Worm (Caenorhabditis elegans) whole organism, L3 larva: ENCODE results near the gene F49E11.7.

Experiments used
- ceh-28 ChIP-seq: fragments of 150-350 bp; optimal IDR thresholded peaks from 2 replicates; lab custom pipeline; 2014; ENCODE audit warnings: missing biosample characterization, missing genetic modification reagents, missing genetic modification characterization
- daf-12 ChIP-seq: fragments of 150-350 bp; optimal IDR thresholded peaks from 2 replicates; lab custom pipeline; 2014; ENCODE audit warnings: missing biosample characterization, missing genetic modification reagents, missing genetic modification characterization
- elt-2 ChIP-seq: sonication (generic microtip); optimal IDR thresholded peaks from 2 replicates; lab custom pipeline; 2016; ENCODE audit warnings: missing genetic modification reagents, mild to moderate bottlenecking, missing genetic modification characterization, missing compliant biosample characterization
- fkh-10 ChIP-seq: sonication (generic microtip); optimal IDR thresholded peaks from 2 replicates; lab custom pipeline; 2017; ENCODE audit warnings: missing biosample characterization, missing genetic modification reagents, missing genetic modification characterization
- mdl-1 ChIP-seq: fragments of 150-350 bp; optimal IDR thresholded peaks from 2 replicates; lab custom pipeline; 2014; ENCODE audit warnings: missing biosample characterization, missing genetic modification characterization
- nhr-12 ChIP-seq: fragments of 150-350 bp; optimal IDR thresholded peaks from 2 replicates; lab custom pipeline; 2014; ENCODE audit warnings: missing biosample characterization, missing genetic modification characterization
- nhr-237 ChIP-seq: fragments of 150-350 bp; optimal IDR thresholded peaks from 2 replicates; lab custom pipeline; 2014; ENCODE audit warnings: missing biosample characterization, missing genetic modification characterization
- pha-4 ChIP-seq: fragments of 150-350 bp; optimal IDR thresholded peaks from 2 replicates; lab custom pipeline; 2014; ENCODE audit warnings: missing biosample characterization, missing genetic modification reagents, missing genetic modification characterization
- sea-2 ChIP-seq: fragments of 150-350 bp; sonication (generic microtip); optimal IDR thresholded peaks from 4 replicates; lab custom pipeline; 2014; ENCODE audit warnings: missing biosample characterization, missing genetic modification reagents, missing genetic modification characterization
- ztf-11 ChIP-seq: fragments of 150-350 bp; optimal IDR thresholded peaks from 2 replicates; lab custom pipeline; 2014; ENCODE audit warnings: missing biosample characterization, missing genetic modification characterization

DNA sequence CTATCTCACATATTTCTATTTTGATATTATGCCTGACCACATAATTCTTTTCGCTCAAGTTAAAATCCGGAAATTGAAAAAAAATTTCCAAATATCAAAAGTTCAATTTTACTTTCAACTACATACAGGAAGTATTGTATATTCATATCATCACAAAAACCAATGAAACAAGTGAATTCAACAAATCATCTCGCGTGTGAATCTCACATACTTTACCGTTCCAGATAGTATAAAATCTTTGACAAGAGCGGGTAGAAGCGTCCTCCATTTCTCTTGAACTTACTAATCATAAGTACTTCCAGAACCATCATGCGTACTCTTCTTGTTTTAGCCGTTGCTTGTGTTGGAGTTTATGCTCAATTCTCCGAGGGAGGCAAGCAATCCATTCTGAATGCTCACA is 18.8 kb downstream of the F49E11.7 start, which contains the start of gene scl-8:
- TF ChIP-seq elt-2 (no peak), daf-12 (tag; lab: Kevin White, UChicago) (no peak), ceh-28 (tag; lab: Kevin White, UChicago) (no peak), nhr-12 (tag; lab: Kevin White, UChicago) (no peak), pha-4 (tag; lab: Kevin White, UChicago) (no peak), mdl-1 (tag; lab: Kevin White, UChicago) (no peak), sea-2 (GFP tag; lab: Kevin White, UChicago) (no peak), fkh-10 (GFP tag; lab: Kevin White, UChicago) (no peak), ztf-11 (tag; lab: Kevin White, UChicago) (no peak), nhr-237 (tag; lab: Kevin White, UChicago) (no peak)
